Fruit fly (Drosophila melanogaster) whole organism, pupa: ENCODE results near the gene Cpr72Eb.

Experiments
- CG10348 ChIP-seq: fragments of 200-800 bp; sonication (Bioruptor generic); IDR thresholded peaks from 2 replicates; pipeline ENCODE4 v1.3.6; 2022; ENCODE audit warnings: missing biosample characterization, missing genetic modification characterization
- CG14655 ChIP-seq: fragments of 200-800 bp; sonication (Bioruptor generic); optimal IDR thresholded peaks from 3 replicates; lab custom pipeline; 2017; ENCODE audit warnings: mild to moderate bottlenecking, missing biosample characterization, missing genetic modification reagents, missing genetic modification characterization
- CG9948 ChIP-seq: fragments of 200-800 bp; sonication (Bioruptor generic); optimal IDR thresholded peaks from 2 replicates; lab custom pipeline; 2018; ENCODE audit warnings: missing biosample characterization, mild to moderate bottlenecking, missing genetic modification characterization, moderate library complexity
- Pif1B ChIP-seq: fragments of 200-800 bp; sonication (Bioruptor generic); optimal IDR thresholded peaks from 3 replicates; lab custom pipeline; 2016; ENCODE audit warnings: missing biosample characterization, missing genetic modification characterization

DNA sequence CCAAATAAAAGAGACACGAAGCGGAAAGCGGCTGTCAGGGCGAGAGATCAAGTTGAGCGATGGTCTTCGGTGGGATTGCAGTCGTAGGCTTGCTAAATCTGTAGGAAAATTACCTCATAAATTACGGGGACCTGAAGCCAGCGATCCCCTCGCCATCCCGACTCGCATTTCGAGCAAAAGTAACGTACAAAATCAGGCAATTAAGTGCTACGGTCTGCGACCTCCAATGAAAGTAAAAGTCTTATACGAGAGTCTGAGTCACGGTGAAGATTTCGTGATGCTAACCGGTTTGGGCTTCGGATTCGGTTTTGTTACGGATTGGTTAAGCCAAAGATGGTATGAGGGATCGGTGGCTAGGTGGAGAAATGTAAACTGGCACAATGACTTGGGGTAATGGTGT is 24.8 kb upstream of the Cpr72Eb start:
- no peak for TF ChIP-seq Pif1B (GFP tag; lab: Kevin White, UChicago)
- TF ChIP-seq CG9948 (tag; lab: Kevin White, UChicago) = no peak
- no peak for TF ChIP-seq CG10348
- TF ChIP-seq CG14655 (GFP tag; lab: Kevin White, UChicago) = no peak
